Fruit fly (Drosophila melanogaster) whole organism: ENCODE data around the gene tos.

ENCODE experiments used
- CG8478 ChIP-seq: fragments of >200 bp; optimal IDR thresholded peaks from 2 replicates; lab custom pipeline; 2018; ENCODE audit warnings: inconsistent platforms
- EcR ChIP-seq, 2 experiments: fragments of >200 bp; optimal IDR thresholded peaks; 2 replicates each; lab custom pipeline; 2017; ENCODE audit warnings: missing biosample characterization in 2 of 2, missing genetic modification characterization in 2 of 2, missing genetic modification reagents in 2 of 2
- pan ChIP-seq: fragments of >200 bp; optimal IDR thresholded peaks from 2 replicates; lab custom pipeline; 2017
- usp ChIP-seq: fragments of >200 bp; optimal IDR thresholded peaks from 2 replicates; lab custom pipeline; 2017; ENCODE audit warnings: missing biosample characterization, missing genetic modification characterization, mixed read lengths

- TF ChIP-seq pan (lab: Kevin White, UChicago) (no peak), usp (GFP tag; lab: Kevin White, UChicago) (no peak), CG8478 (lab: Kevin White, UChicago) (no peak), EcR (GFP tag; optimal IDR thresholded peaks at IDR 0.05; lab: Kevin White, UChicago) (peak in 1 of 2 experiments; percentile 82)
These were observed 16.9 kb downstream of the tos start for dm6 chr2L:18664707-18665550.
